Worm (Caenorhabditis elegans): ENCODE results near the gene sar-1.

sar-1 gene

DNA sequence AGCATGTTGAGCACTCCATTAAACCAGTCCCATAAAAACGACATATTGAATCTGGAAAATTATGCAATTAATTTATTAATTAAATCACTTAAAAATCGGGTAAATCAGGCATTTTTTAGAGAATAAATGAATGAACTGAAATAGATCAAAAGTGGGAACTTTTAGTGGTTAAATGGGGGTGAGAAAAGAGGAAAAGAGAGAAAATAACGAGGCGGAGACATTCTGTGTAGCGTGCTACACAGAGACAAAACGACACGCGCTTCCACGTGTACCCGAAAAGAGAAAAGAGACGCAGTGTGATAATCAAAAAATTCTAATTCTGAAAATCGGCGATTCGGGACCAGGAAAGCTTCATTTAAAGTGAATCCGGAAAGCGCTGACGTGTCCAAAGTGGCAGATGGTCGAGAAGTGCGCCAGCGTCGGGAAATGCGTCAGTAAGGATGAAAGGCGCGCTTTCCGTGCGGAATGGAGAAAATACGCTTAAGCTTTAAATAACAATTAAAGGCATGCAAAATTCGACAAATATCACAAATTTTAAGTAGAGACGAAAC, at the start of gene sar-1:
Gene sar-1 (minus strand): TSS at position 51 of the 551 bp plus-strand sequence.
- TF ChIP-seq F57A8.1 (GFP tag; optimal IDR thresholded peaks at IDR 0.05) (no peak), ceh-91 (GFP tag; IDR thresholded peaks at IDR 0.05) (0 out of 2 replicates have a peak, but pooled peaks have one; percentile 43), hlh-12 (tag; optimal IDR thresholded peaks at IDR 0.05) (no peak), madf-8 (GFP tag; conservative IDR thresholded peaks at IDR 0.05) (peak; percentile 63), athp-1 (tag; optimal IDR thresholded peaks at IDR 0.05) (peak; percentile 9), F55B11.4 (tag; optimal IDR thresholded peaks at IDR 0.05; ENCODE audit: borderline replicate concordance, insufficient read depth) (no peak), F33H1.4 (GFP tag; IDR thresholded peaks at IDR 0.05) (peak; percentile 72), T26A5.8 (tag; optimal IDR thresholded peaks at IDR 0.05) (no peak), F10E7.11 (tag; optimal IDR thresholded peaks at IDR 0.05) (no peak), dpl-1 (GFP tag; optimal IDR thresholded peaks at IDR 0.05) (peak; percentile 17), unc-62 (GFP tag; optimal IDR thresholded peaks at IDR 0.05) (no peak), B0019.2 (GFP tag; conservative IDR thresholded peaks at IDR 0.05) (no peak), ztf-26 (tag; optimal IDR thresholded peaks at IDR 0.05) (peak; percentile 51), K12H6.12 (tag; optimal IDR thresholded peaks at IDR 0.05) (peak; percentile 57), K11D2.4 (GFP tag; IDR thresholded peaks at IDR 0.05) (peak; percentile 82), lag-1 (GFP tag; IDR thresholded peaks at IDR 0.05) (no peak), ZK185.1 (tag; optimal IDR thresholded peaks at IDR 0.05; ENCODE audit: poor library complexity, severe bottlenecking) (no peak), Y53G8AR.9 (GFP tag; conservative IDR thresholded peaks at IDR 0.05) (peak; percentile 80; the same call in 1 of the 2 replicates), ekl-4 (GFP tag; IDR thresholded peaks at IDR 0.05) (peak; percentile 68), hlh-26 (GFP tag; conservative IDR thresholded peaks at IDR 0.05) (no peak), zfh-2 (GFP tag; conservative IDR thresholded peaks at IDR 0.05) (peak; percentile 84), efl-1 (GFP tag; optimal IDR thresholded peaks at IDR 0.05) (peak; percentile 55), snpc-3.4 (tag; optimal IDR thresholded peaks at IDR 0.05) (peak; percentile 2), ztf-3 (GFP tag; optimal IDR thresholded peaks at IDR 0.05) (no peak), B0336.3 (GFP tag; IDR thresholded peaks at IDR 0.05) (peak; percentile 74), rpc-1 (optimal IDR thresholded peaks at IDR 0.05) (no peak), rpc-1 (tag; optimal IDR thresholded peaks at IDR 0.05) (no peak), ets-4 (GFP tag; optimal IDR thresholded peaks at IDR 0.05) (no peak), C17E4.6 (GFP tag; IDR thresholded peaks at IDR 0.05) (peak; percentile 33; the same call in 1 of the 2 replicates), ceh-27 (GFP tag; optimal IDR thresholded peaks at IDR 0.05) (peak; percentile 16), mes-4 (tag; optimal IDR thresholded peaks at IDR 0.05) (no peak), nhr-120 (GFP tag; IDR thresholded peaks at IDR 0.05) (no peak), egl-18 (GFP tag; IDR thresholded peaks at IDR 0.05) (no peak), pbrm-1 (GFP tag; IDR thresholded peaks at IDR 0.05) (peak; percentile 79), aptf-3 (GFP tag; IDR thresholded peaks at IDR 0.05) (no peak), akir-1 (GFP tag; optimal IDR thresholded peaks at IDR 0.05) (no peak), rcor-1 (GFP tag; IDR thresholded peaks at IDR 0.05) (peak; percentile 53), aptf-2 (GFP tag; conservative IDR thresholded peaks at IDR 0.05) (no peak), dox-1 (GFP tag; IDR thresholded peaks at IDR 0.05) (peak; percentile 85), attf-6 (GFP tag; IDR thresholded peaks at IDR 0.05) (peak; percentile 62; the same call in 1 of the 2 replicates), tbp1 (GFP tag; optimal IDR thresholded peaks at IDR 0.05) (peak; percentile 59), Y56A3A.18 (GFP tag; IDR thresholded peaks at IDR 0.05) (peak; percentile 40; the same call in 1 of the 2 replicates), him-1 (tag; optimal IDR thresholded peaks at IDR 0.05) (no peak), Y53F4B.3 (GFP tag; IDR thresholded peaks at IDR 0.05) (no peak), egl-44 (GFP tag; IDR thresholded peaks at IDR 0.05) (peak; percentile 55; the same call in 1 of the 2 replicates), nfya-2 (GFP tag; IDR thresholded peaks at IDR 0.05) (no peak), mcd-1 (GFP tag; IDR thresholded peaks at IDR 0.05) (peak; percentile 88), let-607 (tag; optimal IDR thresholded peaks at IDR 0.05) (peak; percentile 98), tlf-1 (GFP tag; optimal IDR thresholded peaks at IDR 0.05) (peak; percentile 81)
